Fruit fly (Drosophila melanogaster) whole organism, prepupa: ENCODE results near the gene Tnks.
A peak's percentile ranks its signal among the peaks of the same experiment; 100 is the strongest.

Experiments
- Blimp-1 ChIP-seq: fragments of 200-800 bp; sonication (Bioruptor generic); optimal IDR thresholded peaks from 3 replicates; lab custom pipeline; 2017; ENCODE audit warnings: missing biosample characterization, missing genetic modification characterization, mild to moderate bottlenecking, moderate library complexity, missing genetic modification reagents
- CG10631 ChIP-seq: fragments of 200-800 bp; sonication (Bioruptor generic); optimal IDR thresholded peaks from 2 replicates; lab custom pipeline; 2016; ENCODE audit warnings: missing biosample characterization, missing genetic modification characterization
- CG11294 ChIP-seq: fragments of 200-800 bp; sonication (Bioruptor generic); IDR thresholded peaks from 2 replicates; pipeline ENCODE4 v1.3.6; 2022; ENCODE audit warnings: missing biosample characterization, missing genetic modification characterization
- CG11762 ChIP-seq: fragments of 200-800 bp; sonication (Bioruptor generic); optimal IDR thresholded peaks from 3 replicates; lab custom pipeline; 2016; ENCODE audit warnings: missing biosample characterization, missing genetic modification characterization; ENCODE audit not compliant: insufficient read depth
- CG11902 ChIP-seq: fragments of 200-800 bp; sonication (Bioruptor generic); optimal IDR thresholded peaks from 3 replicates; lab custom pipeline; 2016; ENCODE audit warnings: missing biosample characterization, missing genetic modification characterization
- CG15336 ChIP-seq: fragments of 200-800 bp; sonication (Bioruptor generic); IDR thresholded peaks from 2 replicates; pipeline ENCODE4 v1.3.6; 2022; ENCODE audit warnings: missing biosample characterization, missing genetic modification characterization
- CG16779 ChIP-seq: fragments of 200-800 bp; sonication (Bioruptor generic); optimal IDR thresholded peaks from 3 replicates; lab custom pipeline; 2017; ENCODE audit warnings: missing biosample characterization, mild to moderate bottlenecking, missing genetic modification characterization
- CG3032 ChIP-seq: fragments of 200-800 bp; optimal IDR thresholded peaks from 2 replicates; lab custom pipeline; 2019; ENCODE audit warnings: missing biosample characterization, mild to moderate bottlenecking, missing genetic modification characterization, moderate library complexity
- CG31627 ChIP-seq: fragments of 200-800 bp; sonication (Bioruptor generic); optimal IDR thresholded peaks from 3 replicates; lab custom pipeline; 2016; ENCODE audit warnings: missing biosample characterization, missing genetic modification characterization
- CG34406 ChIP-seq: fragments of 200-800 bp; sonication (Bioruptor generic); optimal IDR thresholded peaks from 3 replicates; lab custom pipeline; 2016; ENCODE audit warnings: missing biosample characterization, missing genetic modification characterization
- CG3919 ChIP-seq: fragments of 200-800 bp; sonication (Bioruptor generic); optimal IDR thresholded peaks from 3 replicates; lab custom pipeline; 2016; ENCODE audit warnings: missing biosample characterization, missing genetic modification characterization
- CG6276 ChIP-seq: fragments of 200-800 bp; sonication (Bioruptor generic); optimal IDR thresholded peaks from 2 replicates; lab custom pipeline; 2017; ENCODE audit warnings: missing biosample characterization, mild to moderate bottlenecking, missing genetic modification characterization
- CG6792 ChIP-seq: fragments of 200-800 bp; sonication (Bioruptor generic); optimal IDR thresholded peaks from 3 replicates; lab custom pipeline; 2016; ENCODE audit warnings: missing biosample characterization, missing genetic modification characterization
- CG6808 ChIP-seq: fragments of 200-800 bp; sonication (Bioruptor generic); optimal IDR thresholded peaks from 3 replicates; lab custom pipeline; 2017; ENCODE audit warnings: missing biosample characterization, missing genetic modification characterization, mild to moderate bottlenecking, moderate library complexity, missing genetic modification reagents
- CG6854 ChIP-seq: fragments of 200-800 bp; sonication (Bioruptor generic); optimal IDR thresholded peaks from 2 replicates; lab custom pipeline; 2017; ENCODE audit warnings: missing biosample characterization, mild to moderate bottlenecking, missing genetic modification characterization
- CG8319 ChIP-seq: fragments of 200-800 bp; sonication (Bioruptor generic); optimal IDR thresholded peaks from 3 replicates; lab custom pipeline; 2016; ENCODE audit warnings: missing biosample characterization, missing genetic modification characterization
- CG8632 ChIP-seq: fragments of 200-800 bp; sonication (Bioruptor generic); optimal IDR thresholded peaks from 3 replicates; lab custom pipeline; 2016; ENCODE audit warnings: missing biosample characterization, missing genetic modification characterization
- CG9139 ChIP-seq: fragments of 200-800 bp; sonication (Bioruptor generic); optimal IDR thresholded peaks from 3 replicates; lab custom pipeline; 2017; ENCODE audit warnings: missing biosample characterization, mild to moderate bottlenecking, missing genetic modification characterization
- Eip75B ChIP-seq: fragments of 200-800 bp; sonication (Bioruptor generic); optimal IDR thresholded peaks from 3 replicates; lab custom pipeline; 2016; ENCODE audit warnings: missing biosample characterization, missing genetic modification characterization
- Eip78C ChIP-seq: fragments of 200-800 bp; sonication (Bioruptor generic); peaks from one replicate; lab custom pipeline; 2016; ENCODE audit warnings: missing biosample characterization, missing genetic modification characterization
- Ets21C ChIP-seq: fragments of 200-800 bp; sonication (Bioruptor generic); optimal IDR thresholded peaks from 3 replicates; lab custom pipeline; 2016; ENCODE audit warnings: missing biosample characterization, missing genetic modification characterization
- Ets96B ChIP-seq: fragments of 200-800 bp; optimal IDR thresholded peaks from 2 replicates; lab custom pipeline; 2019; ENCODE audit warnings: missing biosample characterization, mild to moderate bottlenecking, missing genetic modification characterization, moderate library complexity
- Gug ChIP-seq: fragments of 200-800 bp; sonication (Bioruptor generic); IDR thresholded peaks from 2 replicates; pipeline ENCODE4 v1.3.6; 2022; ENCODE audit warnings: missing biosample characterization, missing genetic modification characterization
- Hr38 ChIP-seq: sonication (Bioruptor generic); optimal IDR thresholded peaks from 2 replicates; lab custom pipeline; 2016; ENCODE audit warnings: missing biosample characterization, missing genetic modification characterization
- Hr39 ChIP-seq: fragments of 200-800 bp; sonication (Bioruptor generic); optimal IDR thresholded peaks from 2 replicates; lab custom pipeline; 2016; ENCODE audit warnings: missing biosample characterization, missing genetic modification characterization
- Hr4 ChIP-seq: fragments of 200-800 bp; sonication (Bioruptor generic); optimal IDR thresholded peaks from 3 replicates; lab custom pipeline; 2016; ENCODE audit warnings: missing biosample characterization, missing genetic modification characterization
- Lpt ChIP-seq: fragments of 200-800 bp; sonication (Bioruptor generic); optimal IDR thresholded peaks from 3 replicates; lab custom pipeline; 2016; ENCODE audit warnings: missing biosample characterization, missing genetic modification characterization
- Met ChIP-seq: fragments of 200-800 bp; sonication (Bioruptor generic); optimal IDR thresholded peaks from 3 replicates; lab custom pipeline; 2016; ENCODE audit warnings: missing biosample characterization, missing genetic modification characterization
- OdsH ChIP-seq: fragments of 200-800 bp; sonication (Bioruptor generic); optimal IDR thresholded peaks from 3 replicates; lab custom pipeline; 2016; ENCODE audit warnings: missing biosample characterization, missing genetic modification characterization
- Smox ChIP-seq: fragments of 200-800 bp; sonication (Bioruptor generic); optimal IDR thresholded peaks from 3 replicates; lab custom pipeline; 2016; ENCODE audit warnings: missing biosample characterization, missing genetic modification characterization
- Sox15 ChIP-seq: fragments of 200-800 bp; sonication (Bioruptor generic); optimal IDR thresholded peaks from 3 replicates; lab custom pipeline; 2016; ENCODE audit warnings: missing biosample characterization, missing genetic modification characterization
- acj6 ChIP-seq: fragments of 200-800 bp; sonication (Bioruptor generic); optimal IDR thresholded peaks from 3 replicates; lab custom pipeline; 2016; ENCODE audit warnings: missing biosample characterization, missing genetic modification characterization
- cyc ChIP-seq: fragments of 200-800 bp; sonication (Bioruptor generic); optimal IDR thresholded peaks from 3 replicates; lab custom pipeline; 2016; ENCODE audit warnings: missing biosample characterization, missing genetic modification characterization
- eg ChIP-seq: fragments of 200-800 bp; sonication (Bioruptor generic); IDR thresholded peaks from 3 replicates; pipeline ENCODE4 v1.3.6; 2022; ENCODE audit warnings: missing biosample characterization, missing genetic modification characterization
- esn ChIP-seq: fragments of 200-800 bp; sonication (Bioruptor generic); optimal IDR thresholded peaks from 2 replicates; lab custom pipeline; 2016; ENCODE audit warnings: missing biosample characterization, mild to moderate bottlenecking, missing genetic modification characterization, moderate library complexity
- fkh ChIP-seq: fragments of 200-800 bp; sonication (Bioruptor generic); optimal IDR thresholded peaks from 3 replicates; lab custom pipeline; 2017; ENCODE audit warnings: missing biosample characterization, mild to moderate bottlenecking, missing genetic modification characterization, moderate library complexity
- lz ChIP-seq: fragments of 200-800 bp; sonication (Bioruptor generic); optimal IDR thresholded peaks from 3 replicates; lab custom pipeline; 2016; ENCODE audit warnings: missing biosample characterization, missing genetic modification characterization
- net ChIP-seq: fragments of 200-800 bp; sonication (Bioruptor generic); optimal IDR thresholded peaks from 3 replicates; lab custom pipeline; 2016; ENCODE audit warnings: missing biosample characterization, missing genetic modification characterization
- pdm3 ChIP-seq: fragments of 200-800 bp; sonication (Bioruptor generic); optimal IDR thresholded peaks from 3 replicates; lab custom pipeline; 2016; ENCODE audit warnings: missing biosample characterization, missing genetic modification characterization
- salr ChIP-seq, 2 experiments: fragments of 200-800 bp; sonication (Bioruptor generic); optimal IDR thresholded peaks; 3 replicates each; lab custom pipeline; 2016 to 2018; ENCODE audit warnings: missing biosample characterization in 2 of 2, missing genetic modification characterization in 2 of 2, mild to moderate bottlenecking in 1 of 2
- spab ChIP-seq: fragments of 200-800 bp; sonication (Bioruptor generic); optimal IDR thresholded peaks from 2 replicates; lab custom pipeline; 2017; ENCODE audit warnings: missing biosample characterization, mild to moderate bottlenecking, missing genetic modification characterization, missing genetic modification reagents
- svp ChIP-seq: fragments of 200-800 bp; sonication (Bioruptor generic); peaks from one replicate; lab custom pipeline; 2016; ENCODE audit warnings: missing biosample characterization, missing genetic modification characterization
- topi ChIP-seq: fragments of 200-800 bp; sonication (Bioruptor generic); optimal IDR thresholded peaks from 3 replicates; lab custom pipeline; 2016; ENCODE audit warnings: missing biosample characterization, missing genetic modification characterization
- vri ChIP-seq: fragments of 200-800 bp; sonication (Bioruptor generic); optimal IDR thresholded peaks from 3 replicates; lab custom pipeline; 2016; ENCODE audit warnings: missing biosample characterization, mild to moderate bottlenecking, missing genetic modification characterization

Gene Tnks

dm6 chr3R:25637294-25638174, 23.6 kb downstream of the Tnks start, which contains the start of gene jigr1 (continued):
- TF ChIP-seq CG8632 (GFP tag; lab: Kevin White, UChicago), result peak; percentile 52
- TF ChIP-seq net (GFP tag; lab: Kevin White, UChicago), result peak; percentile 42
- TF ChIP-seq cyc (GFP tag; lab: Kevin White, UChicago), result peak; percentile 71
- TF ChIP-seq CG34406 (GFP tag; lab: Kevin White, UChicago), result peak; percentile 44
- peak; percentile 3 to 31 for TF ChIP-seq salr (GFP tag; optimal IDR thresholded peaks at IDR 0.05; lab: Kevin White, UChicago)
- TF ChIP-seq esn (GFP tag; lab: Kevin White, UChicago), result peak; percentile 84
- TF ChIP-seq eg (GFP tag; lab: Robert Waterston, UW), result no peak
- peak; percentile 79 for TF ChIP-seq CG6808
- TF ChIP-seq vri (GFP tag; lab: Kevin White, UChicago), result peak; percentile 71
- peak; percentile 75 for TF ChIP-seq CG3919
- TF ChIP-seq CG6854 (GFP tag; lab: Kevin White, UChicago), result peak; percentile 28
- peak; percentile 57 for TF ChIP-seq CG9139 (GFP tag; lab: Kevin White, UChicago)
- TF ChIP-seq topi (GFP tag; lab: Kevin White, UChicago), result peak; percentile 78
- TF ChIP-seq Hr39 (GFP tag; lab: Kevin White, UChicago), result peak; percentile 66
- TF ChIP-seq spab (GFP tag; lab: Kevin White, UChicago), result peak; percentile 53
- TF ChIP-seq Blimp-1 (GFP tag; lab: Kevin White, UChicago), result peak; percentile 20
- TF ChIP-seq CG3032, result peak; percentile 58
- TF ChIP-seq Met, result peak; percentile 84
- no peak for TF ChIP-seq Gug (GFP tag; lab: Robert Waterston, UW)
- TF ChIP-seq fkh (GFP tag; lab: Kevin White, UChicago), result no peak
- TF ChIP-seq CG6276 (GFP tag; lab: Kevin White, UChicago), result no peak
- peak; percentile 10 for TF ChIP-seq CG11902
- TF ChIP-seq acj6 (GFP tag; lab: Kevin White, UChicago), result peak; percentile 75
- TF ChIP-seq CG16779 (tag; lab: Kevin White, UChicago), result no peak
- TF ChIP-seq CG11762 (GFP tag; lab: Kevin White, UChicago), result peak; percentile 50
- TF ChIP-seq svp, result peak; percentile 85

dm6 chr3R:25633865-25634460, 27.1 kb downstream of the Tnks start:
- TF ChIP-seq svp, result peak; percentile 95
- TF ChIP-seq spab (GFP tag; lab: Kevin White, UChicago), result no peak
- TF ChIP-seq OdsH (GFP tag; lab: Kevin White, UChicago), result peak; percentile 70
- TF ChIP-seq Sox15 (GFP tag; lab: Kevin White, UChicago), result peak; percentile 50
- TF ChIP-seq CG8632 (GFP tag; lab: Kevin White, UChicago), result peak; percentile 68
- TF ChIP-seq Met, result peak; percentile 89
- TF ChIP-seq CG3032, result peak; percentile 16
- peak; percentile 42 for TF ChIP-seq CG10631 (GFP tag; lab: Kevin White, UChicago)
- TF ChIP-seq CG11294 (GFP tag; lab: Robert Waterston, UW), result no peak
- no peak for TF ChIP-seq CG6276 (GFP tag; lab: Kevin White, UChicago)
- peak; percentile 63 for TF ChIP-seq Eip75B (GFP tag; lab: Kevin White, UChicago)
- TF ChIP-seq Hr4 (GFP tag; lab: Kevin White, UChicago), result no peak
- TF ChIP-seq CG6854 (GFP tag; lab: Kevin White, UChicago), result peak; percentile 85
- TF ChIP-seq Eip78C (GFP tag; lab: Kevin White, UChicago), result peak; percentile 83
- peak; percentile 66 for TF ChIP-seq Blimp-1 (GFP tag; lab: Kevin White, UChicago)
- TF ChIP-seq cyc (GFP tag; lab: Kevin White, UChicago), result peak; percentile 86
- TF ChIP-seq pdm3 (GFP tag; lab: Kevin White, UChicago), result peak; percentile 67
- no peak for TF ChIP-seq Lpt
- TF ChIP-seq CG9139 (GFP tag; lab: Kevin White, UChicago), result no peak
- TF ChIP-seq CG16779 (tag; lab: Kevin White, UChicago), result no peak
- TF ChIP-seq Ets96B, result peak; percentile 4
- peak; percentile 69 for TF ChIP-seq CG11902
- peak; percentile 80 for TF ChIP-seq CG3919
- peak; percentile 91 for TF ChIP-seq esn (GFP tag; lab: Kevin White, UChicago)
- peak; percentile 49 for TF ChIP-seq CG8319 (GFP tag; lab: Kevin White, UChicago)
- TF ChIP-seq CG15336 (GFP tag; lab: Robert Waterston, UW), result no peak
- peak; percentile 82 for TF ChIP-seq vri (GFP tag; lab: Kevin White, UChicago)
- TF ChIP-seq lz (GFP tag; lab: Kevin White, UChicago), result peak; percentile 81
- TF ChIP-seq Smox (GFP tag; lab: Kevin White, UChicago), result peak; percentile 85
- TF ChIP-seq Ets21C (GFP tag; lab: Kevin White, UChicago), result peak; percentile 77
- TF ChIP-seq CG11762 (GFP tag; lab: Kevin White, UChicago), result peak; percentile 23
- TF ChIP-seq CG6792 (GFP tag; lab: Kevin White, UChicago), result peak; percentile 74
- peak; percentile 87 for TF ChIP-seq CG31627 (GFP tag; lab: Kevin White, UChicago)
- TF ChIP-seq CG34406 (GFP tag; lab: Kevin White, UChicago), result peak; percentile 68
- no peak for TF ChIP-seq Hr38 (GFP tag; lab: Kevin White, UChicago)
- 0 out of 3 replicates have a peak, but pooled peaks have one; percentile 17 for TF ChIP-seq eg (GFP tag; lab: Robert Waterston, UW)
